Worm (Caenorhabditis elegans): ENCODE measurements around the gene ZK899.2.

ce11 chrX:9465722-9466132, 13.9 kb upstream of the ZK899.2 start:
- TF ChIP-seq cog-1 (tag; optimal IDR thresholded peaks at IDR 0.05) (peak; percentile 97), med-1 (GFP tag; optimal IDR thresholded peaks at IDR 0.05; ENCODE audit: insufficient read depth) (no peak), flt-1 (GFP tag; IDR thresholded peaks at IDR 0.05) (peak; percentile 70; the same call in 1 of the 2 replicates), klf-2 (GFP tag; conservative IDR thresholded peaks at IDR 0.05) (no peak), ztf-23 (GFP tag; IDR thresholded peaks at IDR 0.05) (peak; percentile 79), tab-1 (GFP tag; IDR thresholded peaks at IDR 0.05) (no peak), ztf-29 (GFP tag; IDR thresholded peaks at IDR 0.05) (no peak), T22C8.4 (GFP tag; IDR thresholded peaks at IDR 0.05) (peak; percentile 98)
